Fruit fly (Drosophila melanogaster): ENCODE measurements around the gene EMC1.

The EMC1 gene

DNA sequence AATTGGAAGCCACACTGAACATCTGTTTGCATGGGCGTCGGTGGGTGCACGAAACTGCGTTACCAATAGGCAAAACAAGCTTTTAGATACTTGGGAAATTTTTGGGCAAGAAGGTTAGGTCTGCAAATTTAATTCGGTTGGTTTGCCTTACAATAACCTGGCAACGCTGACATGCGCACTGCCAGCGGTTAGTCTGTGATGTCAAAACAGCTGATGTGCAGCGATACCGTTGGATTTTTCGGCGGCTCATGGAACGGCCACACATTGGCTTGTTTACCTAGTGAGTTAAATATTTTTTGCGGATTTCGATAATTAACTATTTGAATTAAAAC, 20.3 kb downstream of the EMC1 start, which contains the start of gene ArgRS-m (continued):
- TF ChIP-seq salr (GFP tag; optimal IDR thresholded peaks at IDR 0.05) (peak in 1 of 2 experiments; percentile 13), CG34406 (GFP tag; optimal IDR thresholded peaks at IDR 0.05) (peak; percentile 53), dsx (GFP tag; optimal IDR thresholded peaks at IDR 0.05; ENCODE audit: poor library complexity, severe bottlenecking) (no peak), Met (GFP tag; optimal IDR thresholded peaks at IDR 0.05) (peak; percentile 67), CG3032 (tag; optimal IDR thresholded peaks at IDR 0.05) (peak; percentile 30), Sox102F (GFP tag; optimal IDR thresholded peaks at IDR 0.05) (peak; percentile 12), Gug (GFP tag; IDR thresholded peaks at IDR 0.05) (no peak), CG15336 (GFP tag; IDR thresholded peaks at IDR 0.05) (peak; percentile 74), Hr39 (GFP tag; optimal IDR thresholded peaks at IDR 0.05) (peak; percentile 75), esn (GFP tag; optimal IDR thresholded peaks at IDR 0.05) (peak; percentile 73), CG1621 (tag; optimal IDR thresholded peaks at IDR 0.05) (peak; percentile 19), OdsH (GFP tag; optimal IDR thresholded peaks at IDR 0.05) (peak; percentile 70), eg (GFP tag; IDR thresholded peaks at IDR 0.05) (peak; percentile 69), fd85E (GFP tag; optimal IDR thresholded peaks at IDR 0.05) (no peak), CG6792 (GFP tag; optimal IDR thresholded peaks at IDR 0.05) (no peak), CG8632 (GFP tag; optimal IDR thresholded peaks at IDR 0.05) (peak; percentile 22), net (GFP tag; optimal IDR thresholded peaks at IDR 0.05) (peak; percentile 48), CG16779 (tag; optimal IDR thresholded peaks at IDR 0.05) (no peak), spab (GFP tag; optimal IDR thresholded peaks at IDR 0.05) (no peak), svp (GFP tag) (peak; percentile 83), Eip75B (GFP tag; optimal IDR thresholded peaks at IDR 0.05) (peak; percentile 67), fd59A (GFP tag; optimal IDR thresholded peaks at IDR 0.05) (no peak), Ets96B (tag; optimal IDR thresholded peaks at IDR 0.05) (peak; percentile 11), CG3919 (GFP tag; optimal IDR thresholded peaks at IDR 0.05) (peak; percentile 61), CG7368 (GFP tag; optimal IDR thresholded peaks at IDR 0.05) (peak; percentile 63), Blimp-1 (GFP tag; optimal IDR thresholded peaks at IDR 0.05) (no peak), pdm3 (GFP tag; optimal IDR thresholded peaks at IDR 0.05) (peak; percentile 67), CG4318 (GFP tag; optimal IDR thresholded peaks at IDR 0.05) (peak; percentile 10), lz (GFP tag; optimal IDR thresholded peaks at IDR 0.05) (peak; percentile 66), Sox15 (GFP tag; optimal IDR thresholded peaks at IDR 0.05) (peak; percentile 61), cyc (GFP tag; optimal IDR thresholded peaks at IDR 0.05) (peak; percentile 50), CG8319 (GFP tag; optimal IDR thresholded peaks at IDR 0.05) (peak; percentile 41), Smox (GFP tag; optimal IDR thresholded peaks at IDR 0.05) (peak; percentile 60), acj6 (GFP tag; optimal IDR thresholded peaks at IDR 0.05) (peak; percentile 72), Eip78C (GFP tag) (peak; percentile 79), CG11902 (GFP tag; optimal IDR thresholded peaks at IDR 0.05) (peak; percentile 15), CG10669 (GFP tag; optimal IDR thresholded peaks at IDR 0.05) (peak; percentile 15), vri (GFP tag; optimal IDR thresholded peaks at IDR 0.05) (peak; percentile 16), CG10631 (GFP tag; optimal IDR thresholded peaks at IDR 0.05) (peak; percentile 71), CG9139 (GFP tag; optimal IDR thresholded peaks at IDR 0.05) (no peak)

DNA sequence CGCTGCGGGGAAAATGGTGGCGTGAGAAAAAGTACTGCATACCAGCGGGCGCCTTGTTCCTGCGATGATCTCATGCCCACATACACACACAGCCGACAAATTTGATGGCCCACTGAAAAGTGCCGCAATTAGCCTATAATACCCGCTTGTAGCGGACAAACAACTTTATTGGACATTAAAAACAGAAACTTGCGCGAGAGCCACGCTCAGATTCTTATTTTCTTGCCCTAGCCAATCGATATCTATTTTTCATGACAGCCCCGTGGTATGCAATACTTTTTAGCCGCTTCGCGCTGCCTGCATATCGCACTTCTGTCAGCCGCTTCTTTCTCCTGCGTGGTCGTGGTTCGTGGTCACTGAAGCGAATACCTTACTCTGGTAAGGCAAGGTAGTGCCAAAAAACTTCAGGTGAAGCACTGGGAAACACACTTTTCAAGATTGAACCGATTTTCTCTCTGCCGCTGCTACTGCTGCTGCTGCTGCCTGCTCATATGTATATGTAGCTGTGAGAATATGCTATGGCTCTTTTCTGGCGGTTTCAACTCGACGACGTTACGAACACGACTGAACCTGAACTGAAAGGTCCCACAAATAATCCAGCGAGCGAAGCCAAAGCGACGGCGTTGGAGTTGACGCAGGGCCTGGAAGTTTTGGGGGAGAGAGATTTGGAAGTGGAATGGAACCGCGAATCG, 20.9 kb downstream of the EMC1 start, which contains the start of gene CG17816:
Gene CG17816, minus strand, starts transcription at position 567 of the 692 bp plus-strand sequence.
- TF ChIP-seq Sox102F (GFP tag; optimal IDR thresholded peaks at IDR 0.05) = peak; percentile 38
- no peak for TF ChIP-seq Sox14 (GFP tag; optimal IDR thresholded peaks at IDR 0.05)
- peak in 1 of 2 experiments; percentile 2 for TF ChIP-seq ss (GFP tag; optimal IDR thresholded peaks at IDR 0.05)
- TF ChIP-seq CG31627 (GFP tag; optimal IDR thresholded peaks at IDR 0.05) = no peak
- TF ChIP-seq CG8119 (GFP tag; IDR thresholded peaks at IDR 0.05) = no peak
- no peak for TF ChIP-seq CG6792 (GFP tag; optimal IDR thresholded peaks at IDR 0.05)
- no peak for TF ChIP-seq Smox (GFP tag; optimal IDR thresholded peaks at IDR 0.05)
- TF ChIP-seq acj6 (GFP tag; optimal IDR thresholded peaks at IDR 0.05) = no peak
- no peak for TF ChIP-seq CG34406 (GFP tag; optimal IDR thresholded peaks at IDR 0.05)
- no peak for TF ChIP-seq topi (GFP tag; optimal IDR thresholded peaks at IDR 0.05)
- no peak for TF ChIP-seq CG6163 (GFP tag; IDR thresholded peaks at IDR 0.05)
- TF ChIP-seq CG4318 (GFP tag; optimal IDR thresholded peaks at IDR 0.05) = no peak
- TF ChIP-seq Hr39 (GFP tag; optimal IDR thresholded peaks at IDR 0.05) = no peak
- TF ChIP-seq eg (GFP tag; IDR thresholded peaks at IDR 0.05) = no peak
- TF ChIP-seq CG6854 (GFP tag; optimal IDR thresholded peaks at IDR 0.05) = peak; percentile 38
- no peak for TF ChIP-seq spab (GFP tag; optimal IDR thresholded peaks at IDR 0.05)
- TF ChIP-seq Met (GFP tag; optimal IDR thresholded peaks at IDR 0.05) = no peak
- no peak for TF ChIP-seq OdsH (GFP tag; optimal IDR thresholded peaks at IDR 0.05)
- no peak for TF ChIP-seq CG3919 (GFP tag; optimal IDR thresholded peaks at IDR 0.05)
- no peak for TF ChIP-seq Eip93F (GFP tag; optimal IDR thresholded peaks at IDR 0.05)
- TF ChIP-seq CG10669 (GFP tag; optimal IDR thresholded peaks at IDR 0.05) = no peak
- TF ChIP-seq CG11902 (GFP tag; optimal IDR thresholded peaks at IDR 0.05) = no peak
- no peak for TF ChIP-seq cyc (GFP tag; optimal IDR thresholded peaks at IDR 0.05)
- no peak for TF ChIP-seq Eip75B (GFP tag; optimal IDR thresholded peaks at IDR 0.05)
- no peak for TF ChIP-seq Gug (GFP tag; IDR thresholded peaks at IDR 0.05)
- TF ChIP-seq Blimp-1 (GFP tag; optimal IDR thresholded peaks at IDR 0.05) = no peak
- no peak for TF ChIP-seq CG3032 (tag; optimal IDR thresholded peaks at IDR 0.05)
